Fruit fly (Drosophila melanogaster) S2 (cell line): ENCODE results near the gene r-l.

Source experiments
- CG8478 ChIP-seq: fragments of >200 bp; optimal IDR thresholded peaks from 2 replicates; lab custom pipeline; 2018
- CTCF ChIP-seq, 2 experiments: fragments of >200 bp; optimal IDR thresholded peaks; 2 replicates each; lab custom pipeline; 2018

dm6 chr3R:21066469-21067284 lies 6.4 kb downstream of the r-l start:
- TF ChIP-seq CG8478 (lab: Kevin White, UChicago) (no peak), CTCF (optimal IDR thresholded peaks at IDR 0.05; lab: Kevin White, UChicago) (no peak)
